Fruit fly (Drosophila melanogaster) S2 (cell line): ENCODE results near the gene CG12951.

Source experiments
- CG8478 ChIP-seq: fragments of >200 bp; optimal IDR thresholded peaks from 2 replicates; lab custom pipeline; 2018
- CTCF ChIP-seq, 2 experiments: fragments of >200 bp; optimal IDR thresholded peaks; 2 replicates each; lab custom pipeline; 2018

DNA sequence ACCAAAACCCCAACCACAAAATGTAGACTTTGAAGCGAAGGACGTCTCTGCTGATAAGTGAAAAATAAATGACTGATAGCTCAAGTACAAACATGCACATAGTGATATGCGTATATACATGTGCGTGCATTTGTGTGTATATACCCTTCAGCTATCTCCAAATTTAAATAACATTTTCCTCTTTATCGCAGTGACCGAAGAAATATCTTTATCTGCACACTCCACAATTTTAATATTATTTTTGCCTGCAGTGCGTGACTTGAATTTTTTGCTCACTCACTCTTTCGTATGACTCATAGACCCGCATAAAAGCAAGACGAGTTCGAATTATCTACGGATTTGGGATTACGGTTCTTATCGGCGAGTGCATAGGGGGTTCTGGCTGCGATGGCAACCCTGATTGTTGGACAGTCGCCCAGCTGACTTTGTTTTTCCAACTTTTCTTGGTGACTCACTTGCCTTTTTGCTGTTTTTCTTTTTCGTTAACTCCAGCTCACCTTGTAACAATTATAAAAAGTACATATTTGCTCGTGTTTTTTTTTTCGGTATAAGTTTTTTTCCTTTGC, 13.0 kb upstream of the CG12951 start:
- no peak for TF ChIP-seq CG8478
- TF ChIP-seq CTCF (optimal IDR thresholded peaks at IDR 0.05; lab: Kevin White, UChicago): no peak
